Worm (Caenorhabditis elegans) whole organism, L4 larva: ENCODE data around the gene F19G12.9.

Experiments used
- F37D6.2 ChIP-seq: sonication (generic microtip); optimal IDR thresholded peaks from 2 replicates; lab custom pipeline; 2016; ENCODE audit warnings: mild to moderate bottlenecking, missing genetic modification characterization, missing compliant biosample characterization
- Y105C5A.15 ChIP-seq: fragments of 200-800 bp; sonication (Bioruptor generic); IDR thresholded peaks from 2 replicates; pipeline ENCODE4 v1.3.6; 2022; ENCODE audit warnings: missing genetic modification characterization, missing compliant biosample characterization
- aha-1 ChIP-seq: fragments of 150-350 bp; peaks from one replicate; lab custom pipeline; 2014; ENCODE audit warnings: missing biosample characterization, missing genetic modification characterization
- ama-1 ChIP-seq: fragments of 150-350 bp; optimal IDR thresholded peaks from 2 replicates; lab custom pipeline; 2014; ENCODE audit warnings: inconsistent platforms, mixed read lengths
- attf-4 ChIP-seq: sonication (generic microtip); optimal IDR thresholded peaks from 3 replicates; lab custom pipeline; 2017; ENCODE audit warnings: missing biosample characterization, missing genetic modification characterization
- ces-1 ChIP-seq: fragments of 150-350 bp; sonication (generic microtip); optimal IDR thresholded peaks from 4 replicates; lab custom pipeline; 2014; ENCODE audit warnings: missing biosample characterization, missing genetic modification reagents, missing genetic modification characterization
- cey-2 ChIP-seq: sonication (generic microtip); optimal IDR thresholded peaks from 3 replicates; lab custom pipeline; 2017; ENCODE audit warnings: missing genetic modification characterization, mild to moderate bottlenecking, missing compliant biosample characterization, antibody characterized with exemption, borderline replicate concordance; ENCODE audit not compliant: insufficient read depth
- daf-12 ChIP-seq: fragments of 150-350 bp; optimal IDR thresholded peaks from 2 replicates; lab custom pipeline; 2014; ENCODE audit warnings: missing biosample characterization, missing genetic modification reagents, missing genetic modification characterization
- daf-16 ChIP-seq, 3 experiments: sonication (generic microtip); optimal IDR thresholded peaks; 2 replicates each; lab custom pipeline; 2016 to 2017; ENCODE audit warnings: missing genetic modification characterization in 3 of 3, missing genetic modification reagents in 3 of 3, mild to moderate bottlenecking in 2 of 3, missing compliant biosample characterization in 2 of 3, missing biosample characterization in 1 of 3, moderate library complexity in 1 of 3
- daf-19 ChIP-seq: fragments of 200-800 bp; sonication (Bioruptor generic); conservative IDR thresholded peaks from 2 replicates; pipeline ENCODE4 v1.3.6; 2022; ENCODE audit warnings: missing genetic modification characterization, missing compliant biosample characterization
- daf-8 ChIP-seq: fragments of 200-800 bp; sonication (Bioruptor generic); IDR thresholded peaks from 2 replicates; pipeline ENCODE4 v1.3.6; 2022; ENCODE audit warnings: missing genetic modification characterization, missing compliant biosample characterization
- dmd-8 ChIP-seq: fragments of 200-800 bp; sonication (Bioruptor generic); IDR thresholded peaks from 2 replicates; pipeline ENCODE4 v1.3.6; 2022; ENCODE audit warnings: missing genetic modification characterization, missing compliant biosample characterization
- dmd-9 ChIP-seq: fragments of 200-800 bp; sonication (Bioruptor generic); IDR thresholded peaks from 2 replicates; pipeline ENCODE4 v1.3.6; 2022; ENCODE audit warnings: missing genetic modification reagents, missing genetic modification characterization, missing compliant biosample characterization
- dpl-1 ChIP-seq: fragments of 150-350 bp; optimal IDR thresholded peaks from 2 replicates; lab custom pipeline; 2014; ENCODE audit warnings: missing biosample characterization, missing genetic modification reagents, missing genetic modification characterization
- dve-1 ChIP-seq: sonication (generic microtip); optimal IDR thresholded peaks from 2 replicates; lab custom pipeline; 2017; ENCODE audit warnings: antibody characterized with exemption, mild to moderate bottlenecking, missing genetic modification characterization, missing compliant biosample characterization; ENCODE audit not compliant: insufficient read depth
- hif-1 ChIP-seq, 2 experiments: sonication (generic microtip); optimal IDR thresholded peaks; 2 replicates each; lab custom pipeline; 2016 to 2017; ENCODE audit warnings: missing compliant biosample characterization in 2 of 2, missing genetic modification characterization in 2 of 2, missing genetic modification reagents in 2 of 2, missing genotype in 2 of 2, mild to moderate bottlenecking in 1 of 2
- jun-1 ChIP-seq: fragments of 150-350 bp; optimal IDR thresholded peaks from 2 replicates; lab custom pipeline; 2014; ENCODE audit warnings: missing biosample characterization, missing genetic modification reagents, missing genetic modification characterization
- lin-15B ChIP-seq: fragments of 150-350 bp; sonication (generic microtip); optimal IDR thresholded peaks from 3 replicates; lab custom pipeline; 2014; ENCODE audit warnings: missing biosample characterization, missing genetic modification characterization
- lin-38 ChIP-seq: fragments of 200-800 bp; sonication (Bioruptor generic); IDR thresholded peaks from 2 replicates; pipeline ENCODE4 v1.3.6; 2022; ENCODE audit warnings: missing genetic modification reagents, missing genetic modification characterization, missing compliant biosample characterization
- lsy-2 ChIP-seq, 2 experiments: fragments of 150-350 bp in 1 of 2; sonication (generic microtip) in 1 of 2; optimal IDR thresholded peaks; 2 replicates each; lab custom pipeline; 2014 to 2017; ENCODE audit warnings: missing biosample characterization in 2 of 2, missing genetic modification characterization in 2 of 2
- madf-5 ChIP-seq, 2 experiments: fragments of 200-800 bp; sonication (Bioruptor generic); IDR thresholded peaks; 2 replicates each; pipeline ENCODE4 v1.3.6; 2022; ENCODE audit warnings: missing compliant biosample characterization in 2 of 2, missing genetic modification characterization in 2 of 2
- mep-1 ChIP-seq: fragments of 150-350 bp; sonication (generic microtip); optimal IDR thresholded peaks from 3 replicates; lab custom pipeline; 2014; ENCODE audit warnings: missing biosample characterization, missing genetic modification characterization
- mes-2 ChIP-seq: sonication (generic microtip); optimal IDR thresholded peaks from 2 replicates; lab custom pipeline; 2016; ENCODE audit warnings: missing genotype, mild to moderate bottlenecking, missing genetic modification characterization, missing compliant biosample characterization; ENCODE audit not compliant: poor library complexity, severe bottlenecking
- mxl-2 ChIP-seq: fragments of 200-800 bp; sonication (Bioruptor generic); conservative IDR thresholded peaks from 2 replicates; pipeline ENCODE4 v1.3.6; 2022; ENCODE audit warnings: missing genetic modification reagents, missing genetic modification characterization, missing compliant biosample characterization
- nhr-102 ChIP-seq: sonication (generic microtip); optimal IDR thresholded peaks from 2 replicates; lab custom pipeline; 2016; ENCODE audit warnings: mild to moderate bottlenecking, missing genetic modification characterization, moderate library complexity, missing compliant biosample characterization
- nhr-111 ChIP-seq: fragments of 200-800 bp; sonication (Bioruptor generic); optimal IDR thresholded peaks from 2 replicates; lab custom pipeline; 2018; ENCODE audit warnings: mild to moderate bottlenecking, missing genetic modification characterization, missing compliant biosample characterization
- nhr-25 ChIP-seq: sonication (generic microtip); optimal IDR thresholded peaks from 2 replicates; lab custom pipeline; 2017; ENCODE audit warnings: missing genetic modification characterization, mild to moderate bottlenecking, missing compliant biosample characterization, antibody characterized with exemption, moderate library complexity, borderline replicate concordance; ENCODE audit not compliant: insufficient read depth
- nhr-41 ChIP-seq: fragments of 200-800 bp; sonication (Bioruptor generic); IDR thresholded peaks from 2 replicates; pipeline ENCODE4 v1.3.6; 2022; ENCODE audit warnings: missing genetic modification reagents, missing genetic modification characterization, missing compliant biosample characterization
- nhr-42 ChIP-seq: fragments of 200-800 bp; sonication (Bioruptor generic); IDR thresholded peaks from 2 replicates; pipeline ENCODE4 v1.3.6; 2022; ENCODE audit warnings: missing genetic modification characterization, missing compliant biosample characterization
- nhr-48 ChIP-seq: sonication (generic microtip); optimal IDR thresholded peaks from 2 replicates; lab custom pipeline; 2016; ENCODE audit warnings: mild to moderate bottlenecking, missing genetic modification characterization, missing compliant biosample characterization
- nhr-6 ChIP-seq: fragments of 150-350 bp; optimal IDR thresholded peaks from 2 replicates; lab custom pipeline; 2014; ENCODE audit warnings: missing biosample characterization, missing genetic modification characterization
- nhr-77 ChIP-seq: fragments of 150-350 bp; optimal IDR thresholded peaks from 2 replicates; lab custom pipeline; 2014; ENCODE audit warnings: missing biosample characterization, missing genetic modification characterization
- pha-4 ChIP-seq, 2 experiments: fragments of 150-350 bp in 1 of 2; fragments of 200-800 bp in 1 of 2; sonication (Bioruptor generic) in 1 of 2; IDR thresholded peaks in 1 of 2; optimal IDR thresholded peaks in 1 of 2; 2 replicates each; pipeline versions ENCODE4 v1.3.6 to Lab custom; 2014 to 2022; ENCODE audit warnings: missing genetic modification characterization in 2 of 2, missing genetic modification reagents in 2 of 2, missing biosample characterization in 1 of 2, missing compliant biosample characterization in 1 of 2
- set-16 ChIP-seq: fragments of 200-800 bp; sonication (Bioruptor generic); IDR thresholded peaks from 2 replicates; pipeline ENCODE4 v1.3.6; 2022; ENCODE audit warnings: missing genetic modification reagents, missing genetic modification characterization, missing compliant biosample characterization
- skn-1 ChIP-seq: fragments of 150-350 bp; optimal IDR thresholded peaks from 2 replicates; lab custom pipeline; 2014; ENCODE audit warnings: missing biosample characterization, missing genetic modification characterization
- snpc-1.2 ChIP-seq: fragments of 200-800 bp; sonication (Bioruptor generic); IDR thresholded peaks from 2 replicates; pipeline ENCODE4 v1.3.6; 2022; ENCODE audit warnings: missing genetic modification reagents, missing genetic modification characterization, missing compliant biosample characterization
- spr-1 ChIP-seq: sonication (generic microtip); optimal IDR thresholded peaks from 2 replicates; lab custom pipeline; 2016; ENCODE audit warnings: mild to moderate bottlenecking, missing genetic modification characterization, missing compliant biosample characterization
- unc-130 ChIP-seq: sonication (generic microtip); optimal IDR thresholded peaks from 2 replicates; lab custom pipeline; 2016; ENCODE audit warnings: missing genetic modification reagents, missing genetic modification characterization, missing compliant biosample characterization
- unc-39 ChIP-seq: sonication (generic microtip); optimal IDR thresholded peaks from 2 replicates; lab custom pipeline; 2017; ENCODE audit warnings: missing biosample characterization, missing genetic modification characterization
- unc-62 ChIP-seq, 3 experiments: fragments of 150-350 bp in 1 of 3; sonication (generic microtip); optimal IDR thresholded peaks in 2 of 3; peaks in 1 of 3; 1 replicate in 1 of 3; 2 replicates in 2 of 3; lab custom pipeline; 2014 to 2017; ENCODE audit warnings: missing biosample characterization in 3 of 3, missing genetic modification characterization in 3 of 3, missing genetic modification reagents in 3 of 3, missing genotype in 1 of 3
- vab-7 ChIP-seq: fragments of 200-800 bp; sonication (Bioruptor generic); IDR thresholded peaks from 2 replicates; pipeline ENCODE4 v1.3.6; 2022; ENCODE audit warnings: missing genetic modification reagents, missing genetic modification characterization, missing compliant biosample characterization
- zag-1 ChIP-seq: fragments of 150-350 bp; optimal IDR thresholded peaks from 2 replicates; lab custom pipeline; 2014; ENCODE audit warnings: missing biosample characterization, missing genetic modification characterization
- ztf-7 ChIP-seq: fragments of 150-350 bp; optimal IDR thresholded peaks from 2 replicates; lab custom pipeline; 2014; ENCODE audit warnings: missing biosample characterization, missing genetic modification characterization

Gene F19G12.9

ce11 chrX:1440161-1440560, 21.1 kb downstream of the F19G12.9 start, which contains the start of gene sedl-1:
TSS of gene sedl-1 (minus strand) at chrX:1440261.
- TF ChIP-seq F37D6.2 (tag; lab: Kevin White, UChicago) (no peak), daf-8 (GFP tag; lab: Robert Waterston, UW) (no peak), snpc-1.2 (no peak), unc-62 (GFP tag; optimal IDR thresholded peaks at IDR 0.05 in 1 of 2; lab: Kevin White, UChicago) (no peak), unc-62 (tag; optimal IDR thresholded peaks at IDR 0.05; lab: Kevin White, UChicago) (no peak), cey-2 (no peak), nhr-111 (GFP tag; lab: Kevin White, UChicago) (no peak), nhr-41 (GFP tag; lab: Robert Waterston, UW) (no peak), nhr-6 (no peak), aha-1 (tag; lab: Kevin White, UChicago) (peak; percentile 24)

ce11 chrX:1441602-1442183, 22.7 kb downstream of the F19G12.9 start:
- TF ChIP-seq set-16 (GFP tag; lab: Robert Waterston, UW): peak; percentile 93
- TF ChIP-seq aha-1 (tag; lab: Kevin White, UChicago): peak; percentile 15
- TF ChIP-seq daf-19 (GFP tag; lab: Robert Waterston, UW): no peak

- no peak for TF ChIP-seq nhr-42 (GFP tag; lab: Robert Waterston, UW)
- TF ChIP-seq dmd-8: no peak
- no peak for TF ChIP-seq unc-39 (tag; lab: Kevin White, UChicago)
- no peak for TF ChIP-seq dve-1 (tag; lab: Kevin White, UChicago)
- TF ChIP-seq daf-16 (GFP tag; optimal IDR thresholded peaks at IDR 0.05; lab: Kevin White, UChicago): no peak
- TF ChIP-seq daf-16 (tag; optimal IDR thresholded peaks at IDR 0.05; lab: Kevin White, UChicago): peak; percentile 37
- TF ChIP-seq zag-1: no peak
- no peak for TF ChIP-seq Y105C5A.15 (GFP tag; lab: Robert Waterston, UW)
- peak; percentile 10; the same call in 1 of the 2 replicates for TF ChIP-seq lin-38
- no peak for TF ChIP-seq ces-1 (GFP tag; lab: Kevin White, UChicago)
- no peak for TF ChIP-seq ama-1 (lab: Kevin White, UChicago)
- no peak for TF ChIP-seq attf-4
- no peak for TF ChIP-seq ztf-7
- TF ChIP-seq hif-1 (tag; optimal IDR thresholded peaks at IDR 0.05; lab: Kevin White, UChicago): peak in 1 of 2 experiments; percentile 17
- no peak for TF ChIP-seq madf-5 (GFP tag; IDR thresholded peaks at IDR 0.05; lab: Robert Waterston, UW)
- no peak for TF ChIP-seq daf-19 (GFP tag; lab: Robert Waterston, UW)
- peak; percentile 0 for TF ChIP-seq mep-1
- TF ChIP-seq nhr-48 (tag; lab: Kevin White, UChicago): no peak
- TF ChIP-seq cey-2: no peak
- TF ChIP-seq lin-15B (tag; lab: Kevin White, UChicago): no peak
- peak; percentile 55 for TF ChIP-seq nhr-102 (tag; lab: Kevin White, UChicago)
- no peak for TF ChIP-seq vab-7 (GFP tag; lab: Robert Waterston, UW)
- TF ChIP-seq lsy-2 (tag; optimal IDR thresholded peaks at IDR 0.05; lab: Kevin White, UChicago): no peak
- no peak for TF ChIP-seq mes-2
- TF ChIP-seq nhr-77 (tag; lab: Kevin White, UChicago): peak; percentile 61
- TF ChIP-seq unc-62 (GFP tag; optimal IDR thresholded peaks at IDR 0.05 in 1 of 2; lab: Kevin White, UChicago): peak in 1 of 2 experiments; percentile 89
- no peak for TF ChIP-seq unc-62 (tag; optimal IDR thresholded peaks at IDR 0.05; lab: Kevin White, UChicago)
- no peak for TF ChIP-seq spr-1 (tag; lab: Kevin White, UChicago)
- TF ChIP-seq jun-1: no peak
- no peak for TF ChIP-seq daf-12
- TF ChIP-seq nhr-25 (tag; lab: Kevin White, UChicago): no peak
- TF ChIP-seq aha-1 (tag; lab: Kevin White, UChicago): peak; percentile 68
- TF ChIP-seq mxl-2 (GFP tag; lab: Robert Waterston, UW): no peak
- no peak for TF ChIP-seq skn-1 (tag; lab: Kevin White, UChicago)
- TF ChIP-seq pha-4 (GFP tag; IDR thresholded peaks at IDR 0.05; lab: Robert Waterston, UW): no peak
- no peak for TF ChIP-seq pha-4 (tag; optimal IDR thresholded peaks at IDR 0.05; lab: Kevin White, UChicago)
- no peak for TF ChIP-seq unc-130 (GFP tag; lab: Kevin White, UChicago)
- TF ChIP-seq dmd-9 (GFP tag; lab: Robert Waterston, UW): no peak
- no peak for TF ChIP-seq dpl-1
These were observed 24.7 kb downstream of the F19G12.9 start for ce11 chrX:1443556-1444243.
